Fruit fly (Drosophila melanogaster) whole organism, prepupa: ENCODE results near the gene CG13458.

ENCODE experiments used
- Blimp-1 ChIP-seq: fragments of 200-800 bp; sonication (Bioruptor generic); optimal IDR thresholded peaks from 3 replicates; lab custom pipeline; 2017; ENCODE audit warnings: missing biosample characterization, missing genetic modification characterization, mild to moderate bottlenecking, moderate library complexity, missing genetic modification reagents
- CG10631 ChIP-seq: fragments of 200-800 bp; sonication (Bioruptor generic); optimal IDR thresholded peaks from 2 replicates; lab custom pipeline; 2016; ENCODE audit warnings: missing biosample characterization, missing genetic modification characterization
- CG11294 ChIP-seq: fragments of 200-800 bp; sonication (Bioruptor generic); IDR thresholded peaks from 2 replicates; pipeline ENCODE4 v1.3.6; 2022; ENCODE audit warnings: missing biosample characterization, missing genetic modification characterization
- CG11762 ChIP-seq: fragments of 200-800 bp; sonication (Bioruptor generic); optimal IDR thresholded peaks from 3 replicates; lab custom pipeline; 2016; ENCODE audit warnings: missing biosample characterization, missing genetic modification characterization; ENCODE audit not compliant: insufficient read depth
- CG15336 ChIP-seq: fragments of 200-800 bp; sonication (Bioruptor generic); IDR thresholded peaks from 2 replicates; pipeline ENCODE4 v1.3.6; 2022; ENCODE audit warnings: missing biosample characterization, missing genetic modification characterization
- CG1621 ChIP-seq: fragments of 200-800 bp; sonication (Bioruptor generic); optimal IDR thresholded peaks from 3 replicates; lab custom pipeline; 2018; ENCODE audit warnings: missing biosample characterization, mild to moderate bottlenecking, missing genetic modification characterization
- CG3032 ChIP-seq: fragments of 200-800 bp; optimal IDR thresholded peaks from 2 replicates; lab custom pipeline; 2019; ENCODE audit warnings: missing biosample characterization, mild to moderate bottlenecking, missing genetic modification characterization, moderate library complexity
- CG34406 ChIP-seq: fragments of 200-800 bp; sonication (Bioruptor generic); optimal IDR thresholded peaks from 3 replicates; lab custom pipeline; 2016; ENCODE audit warnings: missing biosample characterization, missing genetic modification characterization
- CG3919 ChIP-seq: fragments of 200-800 bp; sonication (Bioruptor generic); optimal IDR thresholded peaks from 3 replicates; lab custom pipeline; 2016; ENCODE audit warnings: missing biosample characterization, missing genetic modification characterization
- CG6276 ChIP-seq: fragments of 200-800 bp; sonication (Bioruptor generic); optimal IDR thresholded peaks from 2 replicates; lab custom pipeline; 2017; ENCODE audit warnings: missing biosample characterization, mild to moderate bottlenecking, missing genetic modification characterization
- CG6808 ChIP-seq: fragments of 200-800 bp; sonication (Bioruptor generic); optimal IDR thresholded peaks from 3 replicates; lab custom pipeline; 2017; ENCODE audit warnings: missing biosample characterization, missing genetic modification characterization, mild to moderate bottlenecking, moderate library complexity, missing genetic modification reagents
- CG6854 ChIP-seq: fragments of 200-800 bp; sonication (Bioruptor generic); optimal IDR thresholded peaks from 2 replicates; lab custom pipeline; 2017; ENCODE audit warnings: missing biosample characterization, mild to moderate bottlenecking, missing genetic modification characterization
- CG8319 ChIP-seq: fragments of 200-800 bp; sonication (Bioruptor generic); optimal IDR thresholded peaks from 3 replicates; lab custom pipeline; 2016; ENCODE audit warnings: missing biosample characterization, missing genetic modification characterization
- CG8632 ChIP-seq: fragments of 200-800 bp; sonication (Bioruptor generic); optimal IDR thresholded peaks from 3 replicates; lab custom pipeline; 2016; ENCODE audit warnings: missing biosample characterization, missing genetic modification characterization
- CG9139 ChIP-seq: fragments of 200-800 bp; sonication (Bioruptor generic); optimal IDR thresholded peaks from 3 replicates; lab custom pipeline; 2017; ENCODE audit warnings: missing biosample characterization, mild to moderate bottlenecking, missing genetic modification characterization
- Eip75B ChIP-seq: fragments of 200-800 bp; sonication (Bioruptor generic); optimal IDR thresholded peaks from 3 replicates; lab custom pipeline; 2016; ENCODE audit warnings: missing biosample characterization, missing genetic modification characterization
- Eip78C ChIP-seq: fragments of 200-800 bp; sonication (Bioruptor generic); peaks from one replicate; lab custom pipeline; 2016; ENCODE audit warnings: missing biosample characterization, missing genetic modification characterization
- Ets96B ChIP-seq: fragments of 200-800 bp; optimal IDR thresholded peaks from 2 replicates; lab custom pipeline; 2019; ENCODE audit warnings: missing biosample characterization, mild to moderate bottlenecking, missing genetic modification characterization, moderate library complexity
- Gug ChIP-seq: fragments of 200-800 bp; sonication (Bioruptor generic); IDR thresholded peaks from 2 replicates; pipeline ENCODE4 v1.3.6; 2022; ENCODE audit warnings: missing biosample characterization, missing genetic modification characterization
- Hr39 ChIP-seq: fragments of 200-800 bp; sonication (Bioruptor generic); optimal IDR thresholded peaks from 2 replicates; lab custom pipeline; 2016; ENCODE audit warnings: missing biosample characterization, missing genetic modification characterization
- Lpt ChIP-seq: fragments of 200-800 bp; sonication (Bioruptor generic); optimal IDR thresholded peaks from 3 replicates; lab custom pipeline; 2016; ENCODE audit warnings: missing biosample characterization, missing genetic modification characterization
- Met ChIP-seq: fragments of 200-800 bp; sonication (Bioruptor generic); optimal IDR thresholded peaks from 3 replicates; lab custom pipeline; 2016; ENCODE audit warnings: missing biosample characterization, missing genetic modification characterization
- Sox102F ChIP-seq: fragments of 200-800 bp; sonication (Bioruptor generic); optimal IDR thresholded peaks from 2 replicates; lab custom pipeline; 2016; ENCODE audit warnings: missing biosample characterization, mild to moderate bottlenecking, missing genetic modification characterization
- Sox14 ChIP-seq: fragments of 200-800 bp; sonication (Bioruptor generic); optimal IDR thresholded peaks from 3 replicates; lab custom pipeline; 2016; ENCODE audit warnings: missing biosample characterization, missing genetic modification characterization
- Sox15 ChIP-seq: fragments of 200-800 bp; sonication (Bioruptor generic); optimal IDR thresholded peaks from 3 replicates; lab custom pipeline; 2016; ENCODE audit warnings: missing biosample characterization, missing genetic modification characterization
- acj6 ChIP-seq: fragments of 200-800 bp; sonication (Bioruptor generic); optimal IDR thresholded peaks from 3 replicates; lab custom pipeline; 2016; ENCODE audit warnings: missing biosample characterization, missing genetic modification characterization
- cyc ChIP-seq: fragments of 200-800 bp; sonication (Bioruptor generic); optimal IDR thresholded peaks from 3 replicates; lab custom pipeline; 2016; ENCODE audit warnings: missing biosample characterization, missing genetic modification characterization
- eg ChIP-seq: fragments of 200-800 bp; sonication (Bioruptor generic); IDR thresholded peaks from 3 replicates; pipeline ENCODE4 v1.3.6; 2022; ENCODE audit warnings: missing biosample characterization, missing genetic modification characterization
- esn ChIP-seq: fragments of 200-800 bp; sonication (Bioruptor generic); optimal IDR thresholded peaks from 2 replicates; lab custom pipeline; 2016; ENCODE audit warnings: missing biosample characterization, mild to moderate bottlenecking, missing genetic modification characterization, moderate library complexity
- fd59A ChIP-seq: fragments of 200-800 bp; sonication (Bioruptor generic); optimal IDR thresholded peaks from 2 replicates; lab custom pipeline; 2017; ENCODE audit warnings: missing biosample characterization, mild to moderate bottlenecking, missing genetic modification characterization, missing genetic modification reagents
- fd85E ChIP-seq: fragments of 200-800 bp; sonication (Bioruptor generic); optimal IDR thresholded peaks from 3 replicates; lab custom pipeline; 2016; ENCODE audit warnings: missing biosample characterization, missing genetic modification characterization
- pdm3 ChIP-seq: fragments of 200-800 bp; sonication (Bioruptor generic); optimal IDR thresholded peaks from 3 replicates; lab custom pipeline; 2016; ENCODE audit warnings: missing biosample characterization, missing genetic modification characterization
- salr ChIP-seq, 2 experiments: fragments of 200-800 bp; sonication (Bioruptor generic); optimal IDR thresholded peaks; 3 replicates each; lab custom pipeline; 2016 to 2018; ENCODE audit warnings: missing biosample characterization in 2 of 2, missing genetic modification characterization in 2 of 2, mild to moderate bottlenecking in 1 of 2
- spab ChIP-seq: fragments of 200-800 bp; sonication (Bioruptor generic); optimal IDR thresholded peaks from 2 replicates; lab custom pipeline; 2017; ENCODE audit warnings: missing biosample characterization, mild to moderate bottlenecking, missing genetic modification characterization, missing genetic modification reagents
- svp ChIP-seq: fragments of 200-800 bp; sonication (Bioruptor generic); peaks from one replicate; lab custom pipeline; 2016; ENCODE audit warnings: missing biosample characterization, missing genetic modification characterization
- vri ChIP-seq: fragments of 200-800 bp; sonication (Bioruptor generic); optimal IDR thresholded peaks from 3 replicates; lab custom pipeline; 2016; ENCODE audit warnings: missing biosample characterization, mild to moderate bottlenecking, missing genetic modification characterization

The CG13458 gene

DNA sequence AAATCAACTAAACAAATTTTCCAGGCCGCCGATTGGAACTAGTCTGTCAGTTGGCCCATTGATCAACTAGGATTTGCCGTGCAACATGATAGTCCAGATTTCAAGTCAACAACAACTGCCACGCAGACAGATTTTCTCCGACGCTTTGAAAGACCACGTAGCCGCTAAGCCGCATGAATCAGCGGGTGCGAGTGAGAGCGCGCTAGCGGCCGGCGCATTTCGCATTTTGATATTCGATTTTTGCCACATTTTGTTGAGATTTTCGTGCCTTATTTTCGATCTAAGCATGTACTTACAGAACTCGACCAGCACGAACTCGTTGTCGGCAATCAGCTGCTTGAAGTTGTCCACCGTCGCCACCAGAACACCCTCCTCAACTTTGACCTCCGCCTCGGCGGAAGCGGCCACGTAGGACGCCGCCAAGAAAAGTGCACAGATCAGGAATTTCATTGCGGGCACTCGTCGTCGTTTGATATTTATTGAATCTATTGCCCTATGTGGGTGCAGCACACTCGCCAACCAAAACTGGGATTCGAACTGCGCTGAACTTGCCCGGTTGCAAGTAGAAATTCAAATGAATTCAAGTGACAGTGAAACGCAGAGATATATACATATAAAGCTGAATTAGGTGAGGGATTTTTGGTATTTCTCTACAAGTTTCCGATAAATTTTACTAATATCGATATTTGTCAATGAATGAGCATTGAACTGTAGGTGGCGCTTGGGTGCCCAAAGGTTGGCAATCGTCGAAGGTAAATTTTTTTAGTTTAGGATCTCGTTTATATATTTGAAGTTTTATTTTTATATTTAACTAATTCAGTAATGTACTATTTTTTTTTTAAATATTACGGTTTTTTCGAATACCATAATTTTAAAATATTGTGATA is 28.9 kb downstream of the CG13458 start, which contains the start of gene Pdi (continued):
- TF ChIP-seq fd59A (GFP tag; lab: Kevin White, UChicago) (no peak), fd85E (no peak), cyc (GFP tag; lab: Kevin White, UChicago) (peak; percentile 2), CG1621 (tag; lab: Kevin White, UChicago) (no peak), CG3032 (tag; lab: Kevin White, UChicago) (peak; percentile 20), CG34406 (GFP tag; lab: Kevin White, UChicago) (no peak), CG11762 (GFP tag; lab: Kevin White, UChicago) (no peak), esn (GFP tag; lab: Kevin White, UChicago) (peak; percentile 35), Sox15 (GFP tag; lab: Kevin White, UChicago) (no peak), acj6 (GFP tag; lab: Kevin White, UChicago) (no peak), Sox102F (peak; percentile 37), Eip75B (GFP tag; lab: Kevin White, UChicago) (peak; percentile 29), vri (GFP tag; lab: Kevin White, UChicago) (peak; percentile 57), Lpt (GFP tag; lab: Kevin White, UChicago) (no peak)

DNA sequence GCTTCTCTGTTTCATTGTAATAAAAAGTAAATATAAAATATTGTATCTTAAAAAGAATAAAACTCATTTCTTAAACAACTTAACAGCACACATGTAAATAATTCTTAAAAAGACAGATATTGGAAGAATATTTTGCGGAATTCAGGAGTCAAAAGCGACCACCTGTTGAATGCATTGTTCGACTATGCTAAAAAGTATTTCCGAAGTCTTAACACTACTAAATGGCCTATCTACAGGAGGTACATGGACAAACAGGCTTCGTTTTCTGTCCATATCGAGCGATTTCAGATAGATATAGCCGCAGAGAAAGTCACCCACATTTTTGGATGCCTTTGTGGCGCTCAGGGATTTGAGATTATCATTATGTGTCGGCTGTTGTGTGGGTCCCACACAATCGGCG is 29.8 kb downstream of the CG13458 start:
- no peak for TF ChIP-seq Eip75B (GFP tag; lab: Kevin White, UChicago)
- TF ChIP-seq Eip78C (GFP tag; lab: Kevin White, UChicago): peak; percentile 23

DNA sequence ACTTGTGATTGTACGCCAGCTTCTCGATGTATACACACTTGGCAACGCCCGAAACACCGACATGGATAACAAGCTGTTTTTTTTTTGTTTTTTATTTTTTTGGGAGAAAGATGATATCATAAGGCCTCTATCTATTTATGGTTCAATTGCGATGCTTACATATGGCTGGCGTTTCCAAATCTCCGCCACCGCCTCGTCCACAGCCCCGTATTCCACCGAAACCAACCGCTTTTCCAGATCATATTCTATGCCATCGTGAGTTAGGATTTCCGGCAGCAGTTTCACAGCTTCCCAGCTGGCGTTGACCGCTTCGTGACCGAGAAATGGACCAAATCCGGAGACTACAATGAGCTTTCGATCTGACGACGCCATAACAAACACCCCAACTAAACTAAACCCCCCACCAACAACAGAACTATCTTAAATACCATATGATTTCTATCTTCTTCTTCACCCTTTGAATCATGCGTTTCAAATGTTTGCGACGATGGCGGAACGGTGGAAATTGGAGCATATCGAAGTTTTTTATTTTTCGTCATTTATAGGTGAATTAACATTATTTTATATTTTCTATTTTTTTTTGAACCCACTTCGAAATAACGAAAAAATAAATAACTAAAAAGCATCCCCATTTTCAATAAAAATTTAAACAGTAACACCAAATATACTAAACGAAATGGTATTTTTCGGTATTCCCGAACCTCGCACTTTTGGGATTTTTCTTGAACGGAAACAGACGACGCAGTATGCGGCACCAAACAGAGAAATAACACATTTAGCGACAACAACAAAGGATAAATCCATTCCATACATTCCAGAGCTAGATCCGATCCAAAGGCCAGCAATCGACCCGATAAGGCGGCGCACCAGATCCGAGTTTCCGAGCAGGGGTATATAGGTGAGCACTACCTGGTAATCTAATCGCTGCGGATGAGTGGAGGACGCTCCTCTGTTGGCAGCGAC is 30.6 kb downstream of the CG13458 start, which contains the start of the genes CG32147 and Pex3:
CG32147 (minus strand) TSS at position 422 of the 963 bp plus-strand sequence.
Pex3 (plus strand) TSS at position 718 of the 963 bp plus-strand sequence.
- TF ChIP-seq esn (GFP tag; lab: Kevin White, UChicago) (peak; percentile 4), svp (peak; percentile 49), Met (GFP tag; lab: Kevin White, UChicago) (no peak), CG6808 (peak; percentile 26), Ets96B (tag; lab: Kevin White, UChicago) (no peak), fd59A (GFP tag; lab: Kevin White, UChicago) (no peak), Eip78C (GFP tag; lab: Kevin White, UChicago) (peak; percentile 39), Sox14 (GFP tag; lab: Kevin White, UChicago) (peak; percentile 67), Hr39 (GFP tag; lab: Kevin White, UChicago) (no peak), CG6854 (GFP tag; lab: Kevin White, UChicago) (peak; percentile 43)
- TF ChIP-seq, all 60 proteins: peak for 6

DNA sequence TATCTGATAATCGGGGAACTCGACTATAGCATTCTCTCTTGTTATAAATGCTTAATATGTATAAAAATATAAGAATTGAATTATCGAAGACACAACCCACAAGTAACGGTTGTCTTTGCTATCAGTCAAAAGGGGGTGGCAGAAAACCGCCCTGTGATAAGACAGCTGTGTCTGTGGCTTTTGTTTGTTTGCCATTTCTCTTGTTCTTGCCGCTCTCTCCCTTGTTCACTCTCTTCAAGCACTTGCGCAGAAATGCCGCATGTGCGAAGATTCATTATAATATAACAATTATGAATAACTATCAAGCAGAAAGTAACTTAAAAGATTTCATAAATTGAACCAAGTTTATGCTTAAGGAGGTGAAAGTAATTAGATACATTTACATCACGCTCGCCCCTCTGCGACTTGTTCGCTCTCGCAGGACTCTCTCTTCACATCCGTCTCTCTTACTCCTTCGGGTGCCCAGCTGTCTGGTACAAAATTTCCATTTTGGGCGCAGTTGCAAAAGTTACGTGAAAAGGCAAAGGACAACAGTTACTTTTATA is 33.4 kb downstream of the CG13458 start, which contains the start of gene FucTA:
FucTA (plus strand) TSS at position 495 of the 545 bp plus-strand sequence.
- TF ChIP-seq CG15336 (no peak), CG8632 (GFP tag; lab: Kevin White, UChicago) (no peak), fd59A (GFP tag; lab: Kevin White, UChicago) (no peak), spab (no peak), CG3919 (GFP tag; lab: Kevin White, UChicago) (no peak), CG1621 (tag; lab: Kevin White, UChicago) (no peak), eg (no peak), CG6276 (GFP tag; lab: Kevin White, UChicago) (no peak), CG10631 (GFP tag; lab: Kevin White, UChicago) (no peak), salr (GFP tag; optimal IDR thresholded peaks at IDR 0.05; lab: Kevin White, UChicago) (no peak), CG9139 (GFP tag; lab: Kevin White, UChicago) (no peak), pdm3 (GFP tag; lab: Kevin White, UChicago) (no peak), Sox102F (no peak), Gug (GFP tag; lab: Robert Waterston, UW) (no peak), CG8319 (no peak), Sox14 (GFP tag; lab: Kevin White, UChicago) (no peak), CG11294 (GFP tag; lab: Robert Waterston, UW) (no peak), Ets96B (tag; lab: Kevin White, UChicago) (no peak), Blimp-1 (GFP tag; lab: Kevin White, UChicago) (no peak)
